Fruit fly (Drosophila melanogaster) whole organism, pupa: ENCODE measurements around the gene mthl2.

Source experiments
- CG10348 ChIP-seq: fragments of 200-800 bp; sonication (Bioruptor generic); IDR thresholded peaks from 2 replicates; pipeline ENCODE4 v1.3.6; 2022; ENCODE audit warnings: missing biosample characterization, missing genetic modification characterization
- CG15710 ChIP-seq: fragments of 200-800 bp; sonication (Bioruptor generic); optimal IDR thresholded peaks from 2 replicates; lab custom pipeline; 2018; ENCODE audit warnings: missing biosample characterization, mild to moderate bottlenecking, missing genetic modification characterization, moderate library complexity
- CG32121 ChIP-seq: fragments of 200-800 bp; sonication (Bioruptor generic); IDR thresholded peaks from 2 replicates; pipeline ENCODE4 v1.3.6; 2022; ENCODE audit warnings: missing biosample characterization, missing genetic modification characterization
- CG8159 ChIP-seq: fragments of 200-800 bp; sonication (Bioruptor generic); optimal IDR thresholded peaks from 3 replicates; lab custom pipeline; 2018; ENCODE audit warnings: missing biosample characterization, mild to moderate bottlenecking, missing genetic modification characterization, moderate library complexity
- CG8301 ChIP-seq: fragments of 200-800 bp; sonication (Bioruptor generic); optimal IDR thresholded peaks from 2 replicates; lab custom pipeline; 2018; ENCODE audit warnings: missing biosample characterization, mild to moderate bottlenecking, missing genetic modification characterization
- EcR ChIP-seq: fragments of 200-800 bp; sonication (Bioruptor generic); optimal IDR thresholded peaks from 3 replicates; lab custom pipeline; 2019; ENCODE audit warnings: missing biosample characterization, missing genetic modification characterization, mild to moderate bottlenecking, moderate library complexity, missing genetic modification reagents
- Pif1A ChIP-seq: fragments of 200-800 bp; sonication (Bioruptor generic); optimal IDR thresholded peaks from 3 replicates; lab custom pipeline; 2016; ENCODE audit warnings: missing biosample characterization, missing genetic modification characterization
- Snoo ChIP-seq: fragments of 200-800 bp; sonication (Bioruptor generic); optimal IDR thresholded peaks from 3 replicates; lab custom pipeline; 2017; ENCODE audit warnings: missing biosample characterization, mild to moderate bottlenecking, missing genetic modification characterization, inconsistent platforms
- fd96Ca ChIP-seq: fragments of 200-800 bp; sonication (Bioruptor generic); IDR thresholded peaks from 3 replicates; pipeline ENCODE4 v1.3.6; 2022; ENCODE audit warnings: missing biosample characterization, missing genetic modification characterization
- gl ChIP-seq: fragments of 200-800 bp; sonication (Bioruptor generic); optimal IDR thresholded peaks from 2 replicates; lab custom pipeline; 2018; ENCODE audit warnings: missing biosample characterization, mild to moderate bottlenecking, missing genetic modification characterization

dm6 chr3L:5654403-5654883 lies 49.9 kb downstream of the mthl2 start, which contains the start of gene lin-28:
- TF ChIP-seq EcR (GFP tag; lab: Kevin White, UChicago) (no peak), CG8301 (tag; lab: Kevin White, UChicago) (no peak), Snoo (tag; lab: Kevin White, UChicago) (no peak), CG15710 (tag; lab: Kevin White, UChicago) (no peak), gl (tag; lab: Kevin White, UChicago) (no peak), Pif1A (no peak), CG10348 (GFP tag; lab: Robert Waterston, UW) (no peak), fd96Ca (no peak), CG8159 (no peak), CG32121 (GFP tag; lab: Robert Waterston, UW) (no peak)
